Worm (Caenorhabditis elegans) whole organism, mixed stage, embryonic: ENCODE measurements around the gene F40G12.11.
"Not testable (repeated sequence)": the region's sequence is repeated elsewhere in the genome, so short reads cannot be mapped to it uniquely, and the experiment has no call there.

ENCODE experiments used
- elt-1 ChIP-seq: sonication (generic microtip); optimal IDR thresholded peaks from 2 replicates; lab custom pipeline; 2017; ENCODE audit warnings: missing genetic modification characterization, mild to moderate bottlenecking, missing compliant biosample characterization, antibody characterized with exemption, moderate library complexity, borderline replicate concordance; ENCODE audit not compliant: insufficient read depth
- mls-2 ChIP-seq: sonication (generic microtip); optimal IDR thresholded peaks from 2 replicates; lab custom pipeline; 2016; ENCODE audit warnings: mild to moderate bottlenecking, missing genetic modification characterization, moderate library complexity, missing compliant biosample characterization
- nhr-76 ChIP-seq: sonication (generic microtip); optimal IDR thresholded peaks from 2 replicates; lab custom pipeline; 2017; ENCODE audit warnings: missing biosample characterization, missing genetic modification characterization
- pha-4 ChIP-seq: fragments of 150-350 bp; optimal IDR thresholded peaks from 2 replicates; lab custom pipeline; 2018; ENCODE audit warnings: missing biosample characterization, missing genetic modification reagents, missing genetic modification characterization
- snpc-4 ChIP-seq: fragments of 150-350 bp; optimal IDR thresholded peaks from 2 replicates; lab custom pipeline; 2014; ENCODE audit warnings: missing biosample characterization, missing genetic modification characterization
- unc-62 ChIP-seq: fragments of 150-350 bp; optimal IDR thresholded peaks from 2 replicates; lab custom pipeline; 2014; ENCODE audit warnings: missing biosample characterization, missing genetic modification reagents, missing genetic modification characterization
- ztf-11 ChIP-seq: fragments of 150-350 bp; optimal IDR thresholded peaks from 2 replicates; lab custom pipeline; 2014; ENCODE audit warnings: missing biosample characterization, missing genetic modification characterization

DNA sequence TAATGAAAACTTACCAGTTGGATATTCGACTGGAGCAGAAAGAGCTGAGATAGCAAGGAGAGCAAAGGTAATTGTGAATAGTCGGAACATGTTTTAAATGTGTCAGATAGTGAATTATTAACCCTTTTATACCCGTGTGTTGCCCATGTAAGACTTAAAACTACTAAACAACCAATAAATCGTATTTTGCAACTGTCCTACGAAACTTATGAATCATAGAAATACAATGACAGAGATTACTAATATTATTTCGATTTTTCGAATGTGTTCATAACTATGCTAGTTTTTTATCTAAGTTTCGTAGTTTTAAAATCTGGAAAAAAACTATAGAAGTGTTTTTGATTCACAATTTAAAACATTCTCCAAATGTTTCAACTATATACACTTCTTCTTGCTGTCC is 20.8 kb downstream of the F40G12.11 start, which contains the start of gene spig-4:
- not testable (repeated sequence) for TF ChIP-seq unc-62; elt-1 (tag; lab: Kevin White, UChicago); pha-4 (tag; lab: Kevin White, UChicago); ztf-11 (tag; lab: Kevin White, UChicago); snpc-4 (tag; lab: Kevin White, UChicago); nhr-76 (tag; lab: Kevin White, UChicago); mls-2 (tag; lab: Kevin White, UChicago)
